Worm (Caenorhabditis elegans) whole organism, L2 larva: Measurements from ENCODE around the gene F54D5.23.

Experiments used
- C34F6.9 ChIP-seq: fragments of 150-350 bp; optimal IDR thresholded peaks from 2 replicates; lab custom pipeline; 2014; ENCODE audit warnings: missing biosample characterization, missing genetic modification characterization
- F13H6.1 ChIP-seq: sonication (generic microtip); optimal IDR thresholded peaks from 2 replicates; lab custom pipeline; 2016; ENCODE audit warnings: missing genetic modification characterization, missing compliant biosample characterization
- R02D3.7 ChIP-seq: fragments of 150-350 bp; optimal IDR thresholded peaks from 2 replicates; lab custom pipeline; 2014; ENCODE audit warnings: missing biosample characterization, missing genetic modification characterization
- Y55F3AM.14 ChIP-seq: fragments of 200-800 bp; sonication (Bioruptor generic); optimal IDR thresholded peaks from 2 replicates; lab custom pipeline; 2018; ENCODE audit warnings: mild to moderate bottlenecking, missing genetic modification characterization, missing compliant biosample characterization
- ZK546.5 ChIP-seq: sonication (generic microtip); optimal IDR thresholded peaks from 2 replicates; lab custom pipeline; 2017; ENCODE audit warnings: missing biosample characterization, missing genetic modification characterization
- alr-1 ChIP-seq: fragments of 150-350 bp; optimal IDR thresholded peaks from 2 replicates; lab custom pipeline; 2014; ENCODE audit warnings: missing biosample characterization, missing genetic modification characterization
- aly-2 ChIP-seq: fragments of 150-350 bp; optimal IDR thresholded peaks from 2 replicates; lab custom pipeline; 2014; ENCODE audit warnings: missing biosample characterization, missing genetic modification characterization
- ama-1 ChIP-seq: fragments of 150-350 bp; optimal IDR thresholded peaks from 2 replicates; lab custom pipeline; 2018; ENCODE audit warnings: inconsistent platforms
- blmp-1 ChIP-seq: sonication (generic microtip); optimal IDR thresholded peaks from 2 replicates; lab custom pipeline; 2017; ENCODE audit warnings: missing genetic modification characterization, mild to moderate bottlenecking, missing compliant biosample characterization, antibody characterized with exemption, moderate library complexity; ENCODE audit not compliant: insufficient read depth
- ceh-16 ChIP-seq: fragments of 150-350 bp; optimal IDR thresholded peaks from 2 replicates; lab custom pipeline; 2014; ENCODE audit warnings: missing biosample characterization, missing genetic modification characterization
- ceh-82 ChIP-seq: fragments of 150-350 bp; optimal IDR thresholded peaks from 2 replicates; lab custom pipeline; 2014; ENCODE audit warnings: missing biosample characterization, missing genetic modification characterization
- crh-2 ChIP-seq: sonication (generic microtip); optimal IDR thresholded peaks from 2 replicates; lab custom pipeline; 2017; ENCODE audit warnings: missing biosample characterization, missing genetic modification characterization
- dmd-4 ChIP-seq: sonication (generic microtip); optimal IDR thresholded peaks from 2 replicates; lab custom pipeline; 2017; ENCODE audit warnings: missing biosample characterization, missing genetic modification characterization
- egl-27 ChIP-seq: sonication (generic microtip); optimal IDR thresholded peaks from 3 replicates; lab custom pipeline; 2017; ENCODE audit warnings: missing biosample characterization, missing genetic modification reagents, missing genetic modification characterization
- elt-1 ChIP-seq: fragments of 150-350 bp; optimal IDR thresholded peaks from 2 replicates; lab custom pipeline; 2014; ENCODE audit warnings: missing biosample characterization, missing genetic modification characterization
- elt-3 ChIP-seq: sonication (generic microtip); optimal IDR thresholded peaks from 2 replicates; lab custom pipeline; 2017; ENCODE audit warnings: missing biosample characterization, missing genetic modification characterization
- fos-1 ChIP-seq: fragments of 150-350 bp; optimal IDR thresholded peaks from 2 replicates; lab custom pipeline; 2014; ENCODE audit warnings: missing biosample characterization, missing genetic modification characterization
- gmeb-1 ChIP-seq: fragments of 150-350 bp; optimal IDR thresholded peaks from 2 replicates; lab custom pipeline; 2014; ENCODE audit warnings: missing biosample characterization, missing genetic modification characterization
- lin-11 ChIP-seq: fragments of 150-350 bp; sonication (generic microtip); optimal IDR thresholded peaks from 2 replicates; lab custom pipeline; 2014; ENCODE audit warnings: missing biosample characterization, missing genetic modification characterization, inconsistent platforms, mixed read lengths
- lin-13 ChIP-seq: fragments of 150-350 bp; optimal IDR thresholded peaks from 2 replicates; lab custom pipeline; 2014; ENCODE audit warnings: missing biosample characterization, missing genetic modification reagents, missing genetic modification characterization
- lin-39 ChIP-seq: fragments of 150-350 bp; optimal IDR thresholded peaks from 2 replicates; lab custom pipeline; 2014; ENCODE audit warnings: missing biosample characterization, missing genetic modification reagents, missing genetic modification characterization
- lsy-2 ChIP-seq, 2 experiments: fragments of 150-350 bp in 1 of 2; sonication (generic microtip) in 1 of 2; optimal IDR thresholded peaks; 2 replicates each; lab custom pipeline; 2014 to 2017; ENCODE audit warnings: missing biosample characterization in 2 of 2, missing genetic modification characterization in 2 of 2
- mab-5 ChIP-seq: fragments of 150-350 bp; optimal IDR thresholded peaks from 2 replicates; lab custom pipeline; 2014; ENCODE audit warnings: missing biosample characterization, missing genetic modification characterization
- mbf-1 ChIP-seq: sonication (generic microtip); optimal IDR thresholded peaks from 2 replicates; lab custom pipeline; 2017; ENCODE audit warnings: missing biosample characterization, missing genetic modification characterization
- mdl-1 ChIP-seq, 2 experiments: fragments of 150-350 bp in 1 of 2; sonication (generic microtip) in 1 of 2; optimal IDR thresholded peaks; 2 replicates each; lab custom pipeline; 2017; ENCODE audit warnings: missing biosample characterization in 2 of 2, missing genetic modification characterization in 2 of 2
- nhr-10 ChIP-seq: sonication (generic microtip); optimal IDR thresholded peaks from 2 replicates; lab custom pipeline; 2017; ENCODE audit warnings: missing biosample characterization, missing genetic modification characterization
- nhr-11 ChIP-seq: fragments of 150-350 bp; optimal IDR thresholded peaks from 2 replicates; lab custom pipeline; 2014; ENCODE audit warnings: missing biosample characterization, missing genetic modification characterization
- nhr-12 ChIP-seq: fragments of 150-350 bp; optimal IDR thresholded peaks from 2 replicates; lab custom pipeline; 2014; ENCODE audit warnings: missing biosample characterization, missing genetic modification characterization
- nhr-129 ChIP-seq: fragments of 150-350 bp; optimal IDR thresholded peaks from 2 replicates; lab custom pipeline; 2014; ENCODE audit warnings: missing biosample characterization, missing genetic modification characterization
- nhr-21 ChIP-seq: fragments of 150-350 bp; optimal IDR thresholded peaks from 2 replicates; lab custom pipeline; 2014; ENCODE audit warnings: missing biosample characterization, missing genetic modification characterization
- nhr-23 ChIP-seq: fragments of 150-350 bp; optimal IDR thresholded peaks from 2 replicates; lab custom pipeline; 2014; ENCODE audit warnings: missing biosample characterization, missing genetic modification reagents, missing genetic modification characterization
- nhr-237 ChIP-seq: fragments of 150-350 bp; optimal IDR thresholded peaks from 2 replicates; lab custom pipeline; 2014; ENCODE audit warnings: missing biosample characterization, missing genetic modification characterization
- nhr-25 ChIP-seq: fragments of 150-350 bp; sonication (generic microtip); optimal IDR thresholded peaks from 3 replicates; lab custom pipeline; 2014; ENCODE audit warnings: missing biosample characterization, missing genetic modification characterization
- nhr-6 ChIP-seq: fragments of 150-350 bp; optimal IDR thresholded peaks from 2 replicates; lab custom pipeline; 2014; ENCODE audit warnings: missing biosample characterization, missing genetic modification characterization
- nhr-77 ChIP-seq: fragments of 150-350 bp; optimal IDR thresholded peaks from 2 replicates; lab custom pipeline; 2014; ENCODE audit warnings: missing biosample characterization, missing genetic modification characterization
- peb-1 ChIP-seq: fragments of 150-350 bp; optimal IDR thresholded peaks from 2 replicates; lab custom pipeline; 2014; ENCODE audit warnings: missing biosample characterization, missing genetic modification characterization
- sem-4 ChIP-seq: fragments of 150-350 bp; optimal IDR thresholded peaks from 2 replicates; lab custom pipeline; 2014; ENCODE audit warnings: missing biosample characterization, missing genetic modification reagents, missing genetic modification characterization
- skn-1 ChIP-seq: sonication (generic microtip); optimal IDR thresholded peaks from 2 replicates; lab custom pipeline; 2017; ENCODE audit warnings: missing biosample characterization, missing genetic modification characterization
- sma-3 ChIP-seq: sonication (generic microtip); optimal IDR thresholded peaks from 2 replicates; lab custom pipeline; 2016; ENCODE audit warnings: missing genetic modification reagents, missing genetic modification characterization, missing compliant biosample characterization
- sma-9 ChIP-seq, 2 experiments: fragments of 150-350 bp in 1 of 2; sonication (generic microtip) in 1 of 2; optimal IDR thresholded peaks; 2 replicates each; lab custom pipeline; 2014 to 2016; ENCODE audit warnings: missing genetic modification characterization in 2 of 2, mild to moderate bottlenecking in 1 of 2, missing biosample characterization in 1 of 2, missing compliant biosample characterization in 1 of 2, missing genetic modification reagents in 1 of 2, moderate library complexity in 1 of 2
- snpc-4 ChIP-seq: fragments of 150-350 bp; optimal IDR thresholded peaks from 2 replicates; lab custom pipeline; 2014; ENCODE audit warnings: missing biosample characterization, missing genetic modification characterization
- unc-39 ChIP-seq: fragments of 150-350 bp; optimal IDR thresholded peaks from 2 replicates; lab custom pipeline; 2014; ENCODE audit warnings: missing biosample characterization, missing genetic modification characterization
- unc-55 ChIP-seq: fragments of 150-350 bp; sonication (generic microtip); optimal IDR thresholded peaks from 3 replicates; lab custom pipeline; 2014; ENCODE audit warnings: missing biosample characterization, missing genetic modification reagents, missing genetic modification characterization
- unc-62 ChIP-seq: fragments of 150-350 bp; optimal IDR thresholded peaks from 2 replicates; lab custom pipeline; 2014; ENCODE audit warnings: missing biosample characterization, missing genetic modification reagents, missing genetic modification characterization
- zag-1 ChIP-seq: fragments of 150-350 bp; optimal IDR thresholded peaks from 2 replicates; lab custom pipeline; 2014; ENCODE audit warnings: missing biosample characterization, missing genetic modification characterization
- ztf-1 ChIP-seq: fragments of 200-800 bp; sonication (Bioruptor generic); conservative IDR thresholded peaks from 2 replicates; pipeline ENCODE4 v1.3.6; 2022; ENCODE audit warnings: missing genetic modification characterization, missing compliant biosample characterization
- ztf-11 ChIP-seq: sonication (generic microtip); optimal IDR thresholded peaks from 2 replicates; lab custom pipeline; 2017; ENCODE audit warnings: missing biosample characterization, missing genetic modification characterization
- ztf-4 ChIP-seq: fragments of 150-350 bp; optimal IDR thresholded peaks from 2 replicates; lab custom pipeline; 2014; ENCODE audit warnings: missing biosample characterization, missing genetic modification characterization

The F54D5.23 gene

DNA sequence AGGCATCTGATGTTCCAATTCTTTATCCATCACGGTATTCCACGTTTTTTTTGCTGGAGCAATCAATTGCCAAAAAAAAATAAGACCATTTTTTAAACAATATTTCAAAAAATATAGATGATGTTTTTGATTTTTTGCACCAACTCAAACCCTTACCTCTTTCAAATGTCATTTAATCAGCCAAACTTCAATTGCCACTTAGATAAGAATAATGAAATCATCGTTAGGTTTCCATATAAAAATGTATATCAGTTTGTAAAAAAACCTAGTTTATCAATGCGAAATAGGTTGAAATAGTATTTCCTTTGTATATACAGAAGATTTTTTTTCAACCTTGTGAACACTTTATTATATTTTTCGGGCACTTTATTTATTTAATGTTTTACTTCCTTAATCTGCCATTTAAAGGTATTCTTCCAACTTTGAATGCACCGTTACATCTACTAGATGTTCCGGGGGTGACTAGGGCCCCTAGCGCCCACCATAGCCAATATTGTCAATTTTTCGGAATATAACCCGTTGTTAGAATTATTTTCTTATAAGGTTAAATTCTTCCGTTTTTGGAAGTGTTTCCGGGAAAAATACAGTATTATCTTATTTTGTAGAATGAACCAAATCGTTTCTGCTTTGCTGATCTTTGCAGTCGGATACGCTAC is at the start of gene F54D5.23, which contains the start of gene F54D5.4:
Gene F54D5.23 (minus strand): TSS at position 75 of the 656 bp plus-strand sequence.
Gene F54D5.4 (plus strand): TSS at position 606 of the 656 bp plus-strand sequence.
- TF ChIP-seq unc-62 (GFP tag; lab: Kevin White, UChicago) = no peak
- peak; percentile 82 for TF ChIP-seq fos-1 (tag; lab: Kevin White, UChicago)

ce11 chrII:11617715-11618114 is 48.6 kb upstream of the F54D5.23 start:
- TF ChIP-seq nhr-77 = no peak
- TF ChIP-seq ZK546.5 (tag; lab: Kevin White, UChicago) = no peak
- TF ChIP-seq nhr-23 (tag; lab: Kevin White, UChicago) = no peak
- TF ChIP-seq lsy-2 (tag; optimal IDR thresholded peaks at IDR 0.05; lab: Kevin White, UChicago) = peak in 1 of 2 experiments; percentile 34
- TF ChIP-seq nhr-12 = no peak
- no peak for TF ChIP-seq lin-39 (tag; lab: Kevin White, UChicago)
- TF ChIP-seq nhr-6 (tag; lab: Kevin White, UChicago) = no peak
- no peak for TF ChIP-seq unc-55 (GFP tag; lab: Kevin White, UChicago)
- peak; percentile 85 for TF ChIP-seq nhr-25
- no peak for TF ChIP-seq elt-1 (tag; lab: Kevin White, UChicago)
- no peak for TF ChIP-seq ztf-1
- TF ChIP-seq blmp-1 (tag; lab: Kevin White, UChicago) = peak; percentile 98
- no peak for TF ChIP-seq mbf-1
- TF ChIP-seq C34F6.9 (tag; lab: Kevin White, UChicago) = peak; percentile 11
- no peak for TF ChIP-seq ceh-82 (tag; lab: Kevin White, UChicago)
- TF ChIP-seq F13H6.1 (tag; lab: Kevin White, UChicago) = peak; percentile 16
- TF ChIP-seq sma-3 = peak; percentile 47
- TF ChIP-seq R02D3.7 (tag; lab: Kevin White, UChicago) = no peak
- TF ChIP-seq nhr-11 (tag; lab: Kevin White, UChicago) = no peak
- TF ChIP-seq unc-39 (tag; lab: Kevin White, UChicago) = no peak
- peak; percentile 12 for TF ChIP-seq nhr-21 (tag; lab: Kevin White, UChicago)
- peak; percentile 40 for TF ChIP-seq crh-2
- TF ChIP-seq nhr-10 (tag; lab: Kevin White, UChicago) = no peak
- TF ChIP-seq zag-1 (tag; lab: Kevin White, UChicago) = no peak
- no peak for TF ChIP-seq mab-5 (tag; lab: Kevin White, UChicago)
- TF ChIP-seq fos-1 (tag; lab: Kevin White, UChicago) = no peak
- TF ChIP-seq Y55F3AM.14 (GFP tag; lab: Kevin White, UChicago) = peak; percentile 60
- peak; percentile 34 for TF ChIP-seq nhr-129 (tag; lab: Kevin White, UChicago)
- TF ChIP-seq sem-4 = no peak
- no peak for TF ChIP-seq dmd-4 (tag; lab: Kevin White, UChicago)
- TF ChIP-seq ama-1 = peak; percentile 68
- no peak for TF ChIP-seq alr-1 (tag; lab: Kevin White, UChicago)
- no peak for TF ChIP-seq egl-27 (tag; lab: Kevin White, UChicago)
- peak; percentile 2 for TF ChIP-seq lin-13 (GFP tag; lab: Kevin White, UChicago)
- TF ChIP-seq ztf-11 = no peak
- TF ChIP-seq unc-62 (GFP tag; lab: Kevin White, UChicago) = no peak
- no peak for TF ChIP-seq elt-3 (tag; lab: Kevin White, UChicago)
- no peak for TF ChIP-seq nhr-237
- no peak for TF ChIP-seq skn-1 (tag; lab: Kevin White, UChicago)
- peak; percentile 64 for TF ChIP-seq sma-9 (GFP tag; optimal IDR thresholded peaks at IDR 0.05; lab: Kevin White, UChicago)
- TF ChIP-seq sma-9 (tag; optimal IDR thresholded peaks at IDR 0.05; lab: Kevin White, UChicago) = no peak
- no peak for TF ChIP-seq mdl-1 (tag; optimal IDR thresholded peaks at IDR 0.05; lab: Kevin White, UChicago)
- no peak for TF ChIP-seq ceh-16
- TF ChIP-seq peb-1 (tag; lab: Kevin White, UChicago) = no peak
- no peak for TF ChIP-seq lin-11 (tag; lab: Kevin White, UChicago)
- no peak for TF ChIP-seq aly-2 (tag; lab: Kevin White, UChicago)
- TF ChIP-seq gmeb-1 (tag; lab: Kevin White, UChicago) = no peak
- TF ChIP-seq ztf-4 (tag; lab: Kevin White, UChicago) = no peak
- no peak for TF ChIP-seq snpc-4 (tag; lab: Kevin White, UChicago)
